Worm (Caenorhabditis elegans) whole organism, late embryonic: ENCODE measurements around the gene vars-1.

Source experiments
- ceh-9 ChIP-seq: sonication (generic microtip); optimal IDR thresholded peaks from 2 replicates; lab custom pipeline; 2016; ENCODE audit warnings: mild to moderate bottlenecking, missing genetic modification characterization, inconsistent platforms, missing compliant biosample characterization
- elt-4 ChIP-seq: sonication (generic microtip); optimal IDR thresholded peaks from 2 replicates; lab custom pipeline; 2016; ENCODE audit warnings: missing genetic modification characterization, missing compliant biosample characterization
- pat-9 ChIP-seq: fragments of 200-800 bp; sonication (Bioruptor generic); optimal IDR thresholded peaks from 2 replicates; lab custom pipeline; 2018; ENCODE audit warnings: mild to moderate bottlenecking, missing genetic modification characterization, moderate library complexity, missing compliant biosample characterization
- pha-4 ChIP-seq: fragments of 150-350 bp; optimal IDR thresholded peaks from 2 replicates; lab custom pipeline; 2018; ENCODE audit warnings: missing biosample characterization, missing genetic modification reagents, missing genetic modification characterization
- unc-55 ChIP-seq: sonication (generic microtip); optimal IDR thresholded peaks from 2 replicates; lab custom pipeline; 2017; ENCODE audit warnings: missing biosample characterization, missing genetic modification reagents, missing genetic modification characterization
- unc-86 ChIP-seq: sonication (generic microtip); optimal IDR thresholded peaks from 2 replicates; lab custom pipeline; 2016; ENCODE audit warnings: missing genetic modification characterization, missing compliant biosample characterization

- TF ChIP-seq pha-4: no peak
- no peak for TF ChIP-seq unc-86 (tag; lab: Kevin White, UChicago)
- no peak for TF ChIP-seq pat-9 (tag; lab: Kevin White, UChicago)
- no peak for TF ChIP-seq ceh-9
- TF ChIP-seq elt-4 (tag; lab: Kevin White, UChicago): no peak
- no peak for TF ChIP-seq unc-55 (GFP tag; lab: Kevin White, UChicago)
Observed at ce11 chrV:7995878-7996277, 35.3 kb upstream of the vars-1 start, which contains the start of gene Y97E10AR.2.
